Worm (Caenorhabditis elegans) whole organism, young adult: ENCODE data around the gene clec-122.

ENCODE experiments used
- B0261.1 ChIP-seq: sonication (generic microtip); optimal IDR thresholded peaks from 2 replicates; lab custom pipeline; 2016; ENCODE audit warnings: mild to moderate bottlenecking, missing genetic modification characterization, moderate library complexity, missing compliant biosample characterization
- F22D6.2 ChIP-seq: sonication (generic microtip); optimal IDR thresholded peaks from 2 replicates; lab custom pipeline; 2016; ENCODE audit warnings: mild to moderate bottlenecking, missing genetic modification characterization, missing compliant biosample characterization
- F23B12.7 ChIP-seq: sonication (generic microtip); optimal IDR thresholded peaks from 2 replicates; lab custom pipeline; 2017; ENCODE audit warnings: missing genetic modification characterization, mild to moderate bottlenecking, missing compliant biosample characterization, antibody characterized with exemption, moderate library complexity; ENCODE audit not compliant: insufficient read depth
- F49E8.2 ChIP-seq: sonication (generic microtip); optimal IDR thresholded peaks from 3 replicates; lab custom pipeline; 2017; ENCODE audit warnings: missing genetic modification characterization, mild to moderate bottlenecking, missing compliant biosample characterization, antibody characterized with exemption, moderate library complexity; ENCODE audit not compliant: insufficient read depth
- F57C9.4 ChIP-seq: sonication (generic microtip); optimal IDR thresholded peaks from 2 replicates; lab custom pipeline; 2017; ENCODE audit warnings: mild to moderate bottlenecking, missing genetic modification characterization, missing compliant biosample characterization
- K12H6.12 ChIP-seq: fragments of 200-800 bp; sonication (Bioruptor generic); optimal IDR thresholded peaks from 2 replicates; lab custom pipeline; 2018; ENCODE audit warnings: mild to moderate bottlenecking, missing genetic modification characterization, missing compliant biosample characterization
- T07F8.4 ChIP-seq: sonication (generic microtip); optimal IDR thresholded peaks from 2 replicates; lab custom pipeline; 2016; ENCODE audit warnings: mild to moderate bottlenecking, missing genetic modification characterization, moderate library complexity, missing compliant biosample characterization
- Y95B8A.8 ChIP-seq: fragments of 200-800 bp; sonication (Bioruptor generic); IDR thresholded peaks from 2 replicates; pipeline ENCODE4 v1.3.6; 2022; ENCODE audit warnings: missing genetic modification reagents, missing genetic modification characterization, missing compliant biosample characterization
- ZK185.1 ChIP-seq: sonication (generic microtip); optimal IDR thresholded peaks from 2 replicates; lab custom pipeline; 2016; ENCODE audit warnings: mild to moderate bottlenecking, missing genetic modification characterization, missing compliant biosample characterization; ENCODE audit not compliant: poor library complexity, severe bottlenecking
- aptf-2 ChIP-seq: fragments of 200-800 bp; sonication (Bioruptor generic); conservative IDR thresholded peaks from 2 replicates; pipeline ENCODE4 v1.3.6; 2022; ENCODE audit warnings: missing genetic modification reagents, missing genetic modification characterization, missing compliant biosample characterization
- attf-5 ChIP-seq: fragments of 200-800 bp; sonication (Bioruptor generic); optimal IDR thresholded peaks from 2 replicates; lab custom pipeline; 2018; ENCODE audit warnings: mild to moderate bottlenecking, missing genetic modification characterization, missing compliant biosample characterization
- cebp-2 ChIP-seq: fragments of 200-800 bp; sonication (Bioruptor generic); IDR thresholded peaks from 2 replicates; pipeline ENCODE4 v1.3.6; 2022; ENCODE audit warnings: missing genetic modification characterization, missing compliant biosample characterization
- ceh-100 ChIP-seq: fragments of 200-800 bp; sonication (Bioruptor generic); IDR thresholded peaks from 2 replicates; pipeline ENCODE4 v1.3.6; 2022; ENCODE audit warnings: missing genetic modification reagents, missing genetic modification characterization, missing compliant biosample characterization
- ceh-27 ChIP-seq: fragments of 200-800 bp; sonication (Bioruptor generic); optimal IDR thresholded peaks from 2 replicates; lab custom pipeline; 2018; ENCODE audit warnings: mild to moderate bottlenecking, missing genetic modification characterization, moderate library complexity, missing compliant biosample characterization
- ceh-91 ChIP-seq: fragments of 200-800 bp; sonication (Bioruptor generic); IDR thresholded peaks from 2 replicates; pipeline ENCODE4 v1.3.6; 2022; ENCODE audit warnings: missing genetic modification reagents, missing genetic modification characterization, missing compliant biosample characterization
- chd-7 ChIP-seq: sonication (generic microtip); optimal IDR thresholded peaks from 2 replicates; lab custom pipeline; 2016; ENCODE audit warnings: mild to moderate bottlenecking, missing genetic modification characterization, moderate library complexity, missing compliant biosample characterization
- die-1 ChIP-seq: sonication (generic microtip); optimal IDR thresholded peaks from 2 replicates; lab custom pipeline; 2016; ENCODE audit warnings: missing genotype, mild to moderate bottlenecking, missing genetic modification characterization, missing compliant biosample characterization
- dox-1 ChIP-seq: fragments of 200-800 bp; sonication (Bioruptor generic); IDR thresholded peaks from 2 replicates; pipeline ENCODE4 v1.3.6; 2022; ENCODE audit warnings: missing genetic modification reagents, missing genetic modification characterization, missing compliant biosample characterization
- dpl-1 ChIP-seq: fragments of 150-350 bp; optimal IDR thresholded peaks from 2 replicates; lab custom pipeline; 2014; ENCODE audit warnings: missing biosample characterization, missing genetic modification reagents, missing genetic modification characterization
- efl-1 ChIP-seq: fragments of 150-350 bp; optimal IDR thresholded peaks from 2 replicates; lab custom pipeline; 2014; ENCODE audit warnings: missing biosample characterization, missing genetic modification reagents, missing genetic modification characterization
- egl-18 ChIP-seq: fragments of 200-800 bp; sonication (Bioruptor generic); IDR thresholded peaks from 2 replicates; pipeline ENCODE4 v1.3.6; 2022; ENCODE audit warnings: missing genetic modification reagents, missing genetic modification characterization, missing compliant biosample characterization
- hmg-20 ChIP-seq: fragments of 200-800 bp; sonication (Bioruptor generic); IDR thresholded peaks from 2 replicates; pipeline ENCODE4 v1.3.6; 2022; ENCODE audit warnings: missing genetic modification reagents, missing genetic modification characterization, missing compliant biosample characterization
- let-607 ChIP-seq, 2 experiments: fragments of 200-800 bp in 1 of 2; sonication (Bioruptor generic) in 1 of 2; sonication (generic microtip) in 1 of 2; optimal IDR thresholded peaks; 2 replicates each; lab custom pipeline; 2016 to 2018; ENCODE audit warnings: mild to moderate bottlenecking in 2 of 2, missing compliant biosample characterization in 2 of 2, missing genetic modification characterization in 2 of 2, moderate library complexity in 2 of 2, missing genotype in 1 of 2
- lin-26 ChIP-seq: fragments of 200-800 bp; sonication (Bioruptor generic); IDR thresholded peaks from 2 replicates; pipeline ENCODE4 v1.3.6; 2022; ENCODE audit warnings: missing genetic modification reagents, missing genetic modification characterization, missing compliant biosample characterization
- lin-40 ChIP-seq: sonication (generic microtip); optimal IDR thresholded peaks from 2 replicates; lab custom pipeline; 2016; ENCODE audit warnings: missing genetic modification characterization, mild to moderate bottlenecking, missing compliant biosample characterization, missing genotype, missing genetic modification reagents
- lsl-1 ChIP-seq: fragments of 200-800 bp; sonication (Bioruptor generic); optimal IDR thresholded peaks from 2 replicates; lab custom pipeline; 2018; ENCODE audit warnings: mild to moderate bottlenecking, missing genetic modification characterization, moderate library complexity, missing compliant biosample characterization
- madf-6 ChIP-seq: fragments of 200-800 bp; sonication (Bioruptor generic); IDR thresholded peaks from 2 replicates; pipeline ENCODE4 v1.3.6; 2022; ENCODE audit warnings: missing genetic modification reagents, missing genetic modification characterization, missing compliant biosample characterization
- mel-28 ChIP-seq: sonication (generic microtip); optimal IDR thresholded peaks from 2 replicates; lab custom pipeline; 2016; ENCODE audit warnings: borderline replicate concordance, mild to moderate bottlenecking, missing genetic modification characterization, missing compliant biosample characterization
- mxl-1 ChIP-seq: sonication (generic microtip); optimal IDR thresholded peaks from 2 replicates; lab custom pipeline; 2016; ENCODE audit warnings: missing genetic modification characterization, missing compliant biosample characterization
- nhr-80 ChIP-seq: sonication (generic microtip); optimal IDR thresholded peaks from 2 replicates; lab custom pipeline; 2016; ENCODE audit warnings: missing genetic modification characterization, missing compliant biosample characterization
- pbrm-1 ChIP-seq: fragments of 200-800 bp; sonication (Bioruptor generic); IDR thresholded peaks from 2 replicates; pipeline ENCODE4 v1.3.6; 2022; ENCODE audit warnings: missing genetic modification reagents, missing genetic modification characterization, missing compliant biosample characterization
- pha-4 ChIP-seq: fragments of 150-350 bp; sonication (generic microtip); optimal IDR thresholded peaks from 2 replicates; lab custom pipeline; 2014; ENCODE audit warnings: missing biosample characterization, missing genetic modification reagents, missing genetic modification characterization
- repo-1 ChIP-seq: sonication (generic microtip); optimal IDR thresholded peaks from 2 replicates; lab custom pipeline; 2017; ENCODE audit warnings: mild to moderate bottlenecking, missing genetic modification characterization, missing compliant biosample characterization
- rpc-1 ChIP-seq, 2 experiments: fragments of 150-350 bp in 1 of 2; sonication (generic microtip) in 1 of 2; optimal IDR thresholded peaks; 2 replicates each; lab custom pipeline; 2014 to 2018; ENCODE audit warnings: missing biosample characterization in 1 of 2, missing genetic modification characterization in 1 of 2, missing genetic modification reagents in 1 of 2, missing genotype in 1 of 2
- sdz-38 ChIP-seq: sonication (generic microtip); optimal IDR thresholded peaks from 2 replicates; lab custom pipeline; 2016; ENCODE audit warnings: missing genotype, missing genetic modification characterization, missing compliant biosample characterization
- tbp1 ChIP-seq: fragments of 200-800 bp; sonication (Bioruptor generic); optimal IDR thresholded peaks from 2 replicates; lab custom pipeline; 2018; ENCODE audit warnings: mild to moderate bottlenecking, missing genetic modification characterization, missing compliant biosample characterization
- tlf-1 ChIP-seq: fragments of 200-800 bp; sonication (Bioruptor generic); optimal IDR thresholded peaks from 2 replicates; lab custom pipeline; 2018; ENCODE audit warnings: mild to moderate bottlenecking, missing genetic modification characterization, missing compliant biosample characterization
- unc-62 ChIP-seq: fragments of 150-350 bp; optimal IDR thresholded peaks from 2 replicates; lab custom pipeline; 2014; ENCODE audit warnings: missing biosample characterization, missing genetic modification reagents, missing genetic modification characterization
- ztf-18 ChIP-seq: sonication (generic microtip); optimal IDR thresholded peaks from 2 replicates; lab custom pipeline; 2016; ENCODE audit warnings: missing genotype, mild to moderate bottlenecking, missing genetic modification characterization, missing compliant biosample characterization
- ztf-6 ChIP-seq: fragments of 200-800 bp; sonication (Bioruptor generic); IDR thresholded peaks from 2 replicates; pipeline ENCODE4 v1.3.6; 2022; ENCODE audit warnings: missing genetic modification reagents, missing genetic modification characterization, missing compliant biosample characterization

Gene clec-122

ce11 chrII:3067896-3068295 lies 38.0 kb upstream of the clec-122 start:
- no peak for TF ChIP-seq lin-26 (GFP tag; lab: Robert Waterston, UW)
- no peak for TF ChIP-seq aptf-2 (GFP tag; lab: Robert Waterston, UW)
- no peak for TF ChIP-seq die-1 (tag; lab: Kevin White, UChicago)
- no peak for TF ChIP-seq nhr-80
- TF ChIP-seq madf-6, result no peak
- no peak for TF ChIP-seq tlf-1 (GFP tag; lab: Kevin White, UChicago)

ce11 chrII:3068646-3069045 lies 37.2 kb upstream of the clec-122 start:
- TF ChIP-seq efl-1 (GFP tag; lab: Kevin White, UChicago) (no peak), hmg-20 (GFP tag; lab: Robert Waterston, UW) (no peak), cebp-2 (GFP tag; lab: Robert Waterston, UW) (no peak), ztf-6 (no peak), Y95B8A.8 (GFP tag; lab: Robert Waterston, UW) (no peak), T07F8.4 (tag; lab: Kevin White, UChicago) (no peak)

- TF ChIP-seq chd-7 (no peak), unc-62 (GFP tag; lab: Kevin White, UChicago) (no peak), lsl-1 (GFP tag; lab: Kevin White, UChicago) (no peak), Y95B8A.8 (GFP tag; lab: Robert Waterston, UW) (no peak), ceh-100 (GFP tag; lab: Robert Waterston, UW) (no peak)
These were observed 35.7 kb upstream of the clec-122 start for ce11 chrII:3070182-3070581.

ce11 chrII:3071012-3071749 lies 34.7 kb upstream of the clec-122 start, which contains the start of gene Y25C1A.7:
Y25C1A.7 (minus strand) TSS chrII:3071062.
- TF ChIP-seq let-607 (tag; optimal IDR thresholded peaks at IDR 0.05; lab: Kevin White, UChicago) (peak; percentile 78 to 92), dox-1 (GFP tag; lab: Robert Waterston, UW) (no peak), chd-7 (no peak), lsl-1 (GFP tag; lab: Kevin White, UChicago) (no peak)

ce11 chrII:3076915-3077314 lies 28.9 kb upstream of the clec-122 start, which contains the start of gene Y25C1A.8:
Y25C1A.8 (minus strand) TSS chrII:3076959.
- TF ChIP-seq F23B12.7 (peak; percentile 92), pha-4 (tag; lab: Kevin White, UChicago) (peak; percentile 24), Y95B8A.8 (GFP tag; lab: Robert Waterston, UW) (no peak; the same call in none of the 2 replicates), ztf-18 (peak; percentile 52), mel-28 (tag; lab: Kevin White, UChicago) (peak; percentile 58), F22D6.2 (tag; lab: Kevin White, UChicago) (peak; percentile 70), egl-18 (no peak), ceh-91 (GFP tag; lab: Robert Waterston, UW) (peak; percentile 63; the same call in 1 of the 2 replicates), lin-40 (tag; lab: Kevin White, UChicago) (peak; percentile 94), attf-5 (peak; percentile 83), sdz-38 (tag; lab: Kevin White, UChicago) (no peak), ceh-27 (GFP tag; lab: Kevin White, UChicago) (no peak), ZK185.1 (tag; lab: Kevin White, UChicago) (no peak), pbrm-1 (peak; percentile 96), B0261.1 (tag; lab: Kevin White, UChicago) (peak; percentile 36), tbp1 (peak; percentile 71), nhr-80 (peak; percentile 41), rpc-1 (optimal IDR thresholded peaks at IDR 0.05; lab: Kevin White, UChicago) (peak; percentile 24), rpc-1 (tag; optimal IDR thresholded peaks at IDR 0.05; lab: Kevin White, UChicago) (no peak), mxl-1 (tag; lab: Kevin White, UChicago) (peak; percentile 15), repo-1 (tag; lab: Kevin White, UChicago) (peak; percentile 91), K12H6.12 (tag; lab: Kevin White, UChicago) (peak; percentile 70), F57C9.4 (peak; percentile 67), dpl-1 (peak; percentile 37), F49E8.2 (peak; percentile 70)
